Worm (Caenorhabditis elegans) whole organism, late embryonic: ENCODE measurements around the gene ugt-30.

Source experiments
- C08G9.2 ChIP-seq: sonication (generic microtip); optimal IDR thresholded peaks from 2 replicates; lab custom pipeline; 2016; ENCODE audit warnings: mild to moderate bottlenecking, missing genetic modification characterization, moderate library complexity, missing compliant biosample characterization
- C38D4.7 ChIP-seq: fragments of 200-800 bp; sonication (Bioruptor generic); optimal IDR thresholded peaks from 2 replicates; lab custom pipeline; 2018; ENCODE audit warnings: mild to moderate bottlenecking, missing genetic modification characterization, moderate library complexity, missing compliant biosample characterization
- K02D7.2 ChIP-seq: sonication (generic microtip); optimal IDR thresholded peaks from 2 replicates; lab custom pipeline; 2017; ENCODE audit warnings: mild to moderate bottlenecking, missing genetic modification characterization, missing compliant biosample characterization
- Y22D7AL.16 ChIP-seq: sonication (generic microtip); optimal IDR thresholded peaks from 2 replicates; lab custom pipeline; 2016; ENCODE audit warnings: missing genetic modification characterization, missing compliant biosample characterization
- ama-1 ChIP-seq: fragments of 150-350 bp; optimal IDR thresholded peaks from 2 replicates; lab custom pipeline; 2014
- ceh-14 ChIP-seq: sonication (generic microtip); optimal IDR thresholded peaks from 2 replicates; lab custom pipeline; 2016; ENCODE audit warnings: missing genotype, missing genetic modification characterization, missing compliant biosample characterization
- ceh-18 ChIP-seq: sonication (generic microtip); optimal IDR thresholded peaks from 2 replicates; lab custom pipeline; 2016; ENCODE audit warnings: missing genetic modification characterization, missing compliant biosample characterization
- ceh-2 ChIP-seq: sonication (generic microtip); optimal IDR thresholded peaks from 2 replicates; lab custom pipeline; 2016; ENCODE audit warnings: missing genotype, missing genetic modification characterization, missing compliant biosample characterization
- ceh-22 ChIP-seq: sonication (generic microtip); optimal IDR thresholded peaks from 2 replicates; lab custom pipeline; 2017; ENCODE audit warnings: missing biosample characterization, missing genetic modification characterization
- ceh-31 ChIP-seq: sonication (generic microtip); optimal IDR thresholded peaks from 2 replicates; lab custom pipeline; 2016; ENCODE audit warnings: missing genetic modification characterization, missing compliant biosample characterization
- ceh-34 ChIP-seq: sonication (generic microtip); optimal IDR thresholded peaks from 2 replicates; lab custom pipeline; 2016; ENCODE audit warnings: mild to moderate bottlenecking, missing genetic modification characterization, missing compliant biosample characterization
- ceh-45 ChIP-seq: fragments of 200-800 bp; sonication (Bioruptor generic); IDR thresholded peaks from 2 replicates; pipeline ENCODE4 v1.3.6; 2022; ENCODE audit warnings: missing genetic modification reagents, missing genetic modification characterization, missing compliant biosample characterization
- ceh-9 ChIP-seq: sonication (generic microtip); optimal IDR thresholded peaks from 2 replicates; lab custom pipeline; 2016; ENCODE audit warnings: mild to moderate bottlenecking, missing genetic modification characterization, inconsistent platforms, missing compliant biosample characterization
- che-1 ChIP-seq: sonication (generic microtip); optimal IDR thresholded peaks from 2 replicates; lab custom pipeline; 2016; ENCODE audit warnings: mild to moderate bottlenecking, missing genetic modification characterization, missing compliant biosample characterization
- dmd-4 ChIP-seq: sonication (generic microtip); optimal IDR thresholded peaks from 2 replicates; lab custom pipeline; 2016; ENCODE audit warnings: borderline replicate concordance, missing genetic modification characterization, missing compliant biosample characterization
- gmeb-2 ChIP-seq: sonication (generic microtip); optimal IDR thresholded peaks from 2 replicates; lab custom pipeline; 2016; ENCODE audit warnings: missing genetic modification characterization, inconsistent platforms, missing compliant biosample characterization
- hlh-13 ChIP-seq: fragments of 200-800 bp; sonication (Bioruptor generic); optimal IDR thresholded peaks from 2 replicates; lab custom pipeline; 2018; ENCODE audit warnings: mild to moderate bottlenecking, missing genetic modification characterization, missing compliant biosample characterization
- hlh-6 ChIP-seq: sonication (generic microtip); optimal IDR thresholded peaks from 2 replicates; lab custom pipeline; 2016; ENCODE audit warnings: missing genotype, missing genetic modification characterization, missing compliant biosample characterization
- lim-6 ChIP-seq: sonication (generic microtip); optimal IDR thresholded peaks from 2 replicates; lab custom pipeline; 2016; ENCODE audit warnings: missing genetic modification characterization, missing compliant biosample characterization
- madf-2 ChIP-seq: sonication (generic microtip); optimal IDR thresholded peaks from 2 replicates; lab custom pipeline; 2017; ENCODE audit warnings: missing genetic modification characterization, missing compliant biosample characterization
- mec-3 ChIP-seq: sonication (generic microtip); optimal IDR thresholded peaks from 2 replicates; lab custom pipeline; 2016; ENCODE audit warnings: borderline replicate concordance, missing genetic modification characterization, missing compliant biosample characterization
- nfya-1 ChIP-seq: sonication (generic microtip); optimal IDR thresholded peaks from 2 replicates; lab custom pipeline; 2017; ENCODE audit warnings: missing genetic modification characterization, mild to moderate bottlenecking, missing compliant biosample characterization, antibody characterized with exemption, moderate library complexity
- odd-2 ChIP-seq: sonication (generic microtip); optimal IDR thresholded peaks from 2 replicates; lab custom pipeline; 2017; ENCODE audit warnings: antibody characterized with exemption, mild to moderate bottlenecking, missing genetic modification characterization, missing compliant biosample characterization
- pag-3 ChIP-seq: sonication (generic microtip); optimal IDR thresholded peaks from 2 replicates; lab custom pipeline; 2016; ENCODE audit warnings: missing compliant biosample characterization, missing genetic modification characterization, borderline replicate concordance
- pax-1 ChIP-seq: fragments of 150-350 bp; optimal IDR thresholded peaks from 2 replicates; lab custom pipeline; 2014; ENCODE audit warnings: missing biosample characterization, missing genetic modification characterization
- pha-4 ChIP-seq: fragments of 150-350 bp; optimal IDR thresholded peaks from 2 replicates; lab custom pipeline; 2018; ENCODE audit warnings: missing biosample characterization, missing genetic modification reagents, missing genetic modification characterization
- pqm-1 ChIP-seq: sonication (generic microtip); optimal IDR thresholded peaks from 2 replicates; lab custom pipeline; 2016; ENCODE audit warnings: missing genetic modification characterization, missing compliant biosample characterization
- pros-1 ChIP-seq: fragments of 150-350 bp; optimal IDR thresholded peaks from 2 replicates; lab custom pipeline; 2014; ENCODE audit warnings: missing biosample characterization, missing genetic modification reagents, missing genetic modification characterization
- rnt-1 ChIP-seq: sonication (generic microtip); optimal IDR thresholded peaks from 2 replicates; lab custom pipeline; 2016; ENCODE audit warnings: missing genetic modification characterization, missing compliant biosample characterization
- sdc-2 ChIP-seq: sonication (generic microtip); optimal IDR thresholded peaks from 2 replicates; lab custom pipeline; 2016; ENCODE audit warnings: missing genotype, missing genetic modification characterization, missing compliant biosample characterization
- syd-9 ChIP-seq: sonication (generic microtip); optimal IDR thresholded peaks from 2 replicates; lab custom pipeline; 2016; ENCODE audit warnings: mild to moderate bottlenecking, missing genetic modification characterization, moderate library complexity, missing compliant biosample characterization
- tbx-7 ChIP-seq: sonication (generic microtip); optimal IDR thresholded peaks from 2 replicates; lab custom pipeline; 2016; ENCODE audit warnings: missing genotype, missing genetic modification characterization, missing compliant biosample characterization
- ztf-16 ChIP-seq: sonication (generic microtip); optimal IDR thresholded peaks from 2 replicates; lab custom pipeline; 2017; ENCODE audit warnings: missing genetic modification characterization, missing compliant biosample characterization

The ugt-30 gene

DNA sequence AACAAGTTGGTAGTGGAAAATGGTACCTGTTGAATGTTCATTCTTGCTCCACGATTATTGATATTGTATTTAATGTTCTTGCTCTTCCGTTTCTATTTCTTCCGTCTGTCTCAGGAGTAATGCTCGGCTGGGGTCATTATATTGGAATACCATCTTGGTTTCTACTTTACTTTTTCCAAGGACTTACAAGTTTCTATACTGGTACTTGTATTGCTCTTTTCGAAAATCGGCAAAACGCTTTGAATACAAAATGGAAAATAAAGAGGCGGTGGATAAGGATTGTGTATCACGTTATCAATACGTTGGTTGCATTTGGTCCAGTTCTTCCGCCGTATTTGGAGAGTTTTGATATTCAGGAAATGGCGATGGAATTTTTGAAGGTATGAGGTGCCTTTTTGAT is 26.9 kb upstream of the ugt-30 start:
- TF ChIP-seq ama-1 (lab: Kevin White, UChicago): no peak
- no peak for TF ChIP-seq ceh-2
- no peak for TF ChIP-seq ceh-45 (GFP tag; lab: Robert Waterston, UW)
- TF ChIP-seq ceh-34 (tag; lab: Kevin White, UChicago): no peak
- TF ChIP-seq, all 69 proteins: peak for 0

DNA sequence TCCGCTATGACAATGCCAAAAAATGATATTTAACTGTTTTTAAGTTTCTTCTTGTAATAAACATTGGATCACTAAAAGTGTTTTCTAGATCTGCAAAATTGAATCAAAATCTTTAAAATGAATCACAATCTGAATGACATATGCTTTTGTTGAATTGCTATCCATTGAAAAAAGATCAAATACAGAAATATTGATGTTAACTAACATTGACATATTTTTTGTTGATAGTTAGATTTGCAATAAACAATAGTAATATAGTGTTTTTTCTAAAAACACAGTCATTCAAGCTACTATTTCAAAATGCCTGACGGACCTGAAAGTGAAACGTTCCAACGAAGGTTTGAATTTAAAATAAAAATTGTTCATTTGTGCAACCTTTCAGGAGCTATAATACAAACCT is 25.6 kb upstream of the ugt-30 start, which contains the start of gene T09F5.2:
T09F5.2 (plus strand) TSS at position 301 of the 400 bp plus-strand sequence.
- no peak for TF ChIP-seq mec-3 (tag; lab: Kevin White, UChicago)
- TF ChIP-seq, all 69 proteins: peak for 0

ce11 chrV:15150176-15150575 is 25.1 kb upstream of the ugt-30 start:
- TF ChIP-seq sdc-2 (tag; lab: Kevin White, UChicago): no peak
- no peak for TF ChIP-seq pax-1 (tag; lab: Kevin White, UChicago)
- TF ChIP-seq ceh-22 (tag; lab: Kevin White, UChicago): no peak
- no peak for TF ChIP-seq Y22D7AL.16 (tag; lab: Kevin White, UChicago)
- TF ChIP-seq nfya-1 (tag; lab: Kevin White, UChicago): peak; percentile 69

DNA sequence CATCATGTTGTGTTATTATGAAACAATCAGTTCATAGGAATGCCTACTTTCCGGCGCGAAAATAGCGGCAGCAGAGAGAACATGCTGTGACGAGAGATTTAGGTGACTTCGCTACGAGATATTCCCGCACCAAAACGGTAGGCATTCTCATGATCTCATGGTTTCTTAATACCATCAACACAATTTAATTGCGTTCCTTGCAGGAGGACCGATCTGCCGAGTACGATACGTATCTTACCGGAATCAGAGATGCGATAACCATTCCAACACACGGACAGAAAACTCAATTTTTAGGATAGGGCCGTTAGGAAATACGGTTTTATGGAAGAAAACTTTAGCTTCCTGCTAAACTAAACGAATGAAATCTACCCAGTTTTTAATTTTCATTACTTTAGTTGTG is 23.7 kb upstream of the ugt-30 start, which contains the start of gene T09F5.1:
T09F5.1 (plus strand) TSS at position 301 of the 400 bp plus-strand sequence.
- TF ChIP-seq rnt-1 (tag; lab: Kevin White, UChicago) (peak; percentile 5), ama-1 (lab: Kevin White, UChicago) (no peak)

- TF ChIP-seq C08G9.2 (tag; lab: Kevin White, UChicago) (no peak), pag-3 (tag; lab: Kevin White, UChicago) (no peak), mec-3 (tag; lab: Kevin White, UChicago) (no peak), pros-1 (no peak), odd-2 (tag; lab: Kevin White, UChicago) (no peak), hlh-6 (tag; lab: Kevin White, UChicago) (no peak), ceh-9 (tag; lab: Kevin White, UChicago) (no peak), ztf-16 (tag; lab: Kevin White, UChicago) (no peak)
Observed at ce11 chrV:15147776-15148175, 22.7 kb upstream of the ugt-30 start, which contains the start of gene T09F5.20. TSS of gene T09F5.20 (minus strand) at chrV:15147876.

DNA sequence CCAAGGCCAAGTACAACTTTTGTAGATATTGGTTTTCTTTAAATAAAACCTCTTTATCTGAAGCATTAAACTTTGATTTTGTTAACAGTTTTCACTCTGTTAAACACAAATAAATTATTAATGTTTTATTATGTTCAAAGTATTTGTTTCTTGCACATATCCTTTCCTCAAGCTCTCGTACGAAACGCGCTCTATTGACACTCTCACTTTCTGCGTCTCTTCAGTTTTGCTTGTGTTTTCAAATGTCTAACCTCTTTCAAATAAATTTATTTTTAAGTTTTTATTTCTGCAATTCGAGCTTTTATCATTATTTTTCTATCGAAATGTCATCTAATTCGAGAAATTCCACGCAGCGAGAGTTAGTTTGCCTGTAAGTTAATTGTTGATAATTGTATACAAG is 18.7 kb upstream of the ugt-30 start, which contains the start of gene K08F9.4:
K08F9.4 (plus strand) TSS at position 222 of the 400 bp plus-strand sequence.
- TF ChIP-seq ceh-31 (peak; percentile 16), pax-1 (tag; lab: Kevin White, UChicago) (peak; percentile 54), ceh-18 (tag; lab: Kevin White, UChicago) (no peak)

DNA sequence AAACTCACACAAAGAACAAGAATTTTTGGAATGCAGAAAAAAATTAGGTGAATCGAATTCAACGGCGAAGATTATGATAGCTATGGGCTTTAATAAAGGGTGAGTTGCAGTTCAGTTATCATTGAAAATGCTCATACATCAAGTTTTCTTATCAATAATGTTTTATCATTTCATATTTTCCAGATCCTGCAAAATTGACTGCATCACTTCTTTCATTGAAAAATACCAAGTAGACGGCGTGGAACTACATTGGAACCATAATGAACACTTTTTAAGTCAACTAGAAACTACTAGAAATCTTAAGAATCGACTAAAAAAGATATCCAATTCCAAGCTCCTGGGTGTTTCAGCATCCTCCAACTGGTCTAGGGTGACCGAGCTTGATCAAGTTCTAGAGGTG is 18.2 kb upstream of the ugt-30 start, which contains the start of gene K08F9.1:
K08F9.1 (minus strand) TSS at position 101 of the 400 bp plus-strand sequence.
- TF ChIP-seq dmd-4 (tag; lab: Kevin White, UChicago): no peak
- TF ChIP-seq che-1 (tag; lab: Kevin White, UChicago): no peak
- no peak for TF ChIP-seq tbx-7
- TF ChIP-seq ceh-9 (tag; lab: Kevin White, UChicago): no peak
- no peak for TF ChIP-seq pag-3 (tag; lab: Kevin White, UChicago)
- no peak for TF ChIP-seq hlh-13 (GFP tag; lab: Kevin White, UChicago)
- TF ChIP-seq nfya-1 (tag; lab: Kevin White, UChicago): no peak
- no peak for TF ChIP-seq pqm-1 (tag; lab: Kevin White, UChicago)
- TF ChIP-seq gmeb-2: no peak
- no peak for TF ChIP-seq pha-4 (tag; lab: Kevin White, UChicago)

- no peak for TF ChIP-seq ceh-14
- no peak for TF ChIP-seq mec-3 (tag; lab: Kevin White, UChicago)
- TF ChIP-seq syd-9 (tag; lab: Kevin White, UChicago): no peak
- no peak for TF ChIP-seq K02D7.2 (tag; lab: Kevin White, UChicago)
- no peak for TF ChIP-seq madf-2
- no peak for TF ChIP-seq ceh-18 (tag; lab: Kevin White, UChicago)
- TF ChIP-seq pha-4 (tag; lab: Kevin White, UChicago): no peak
- TF ChIP-seq pag-3 (tag; lab: Kevin White, UChicago): no peak
- TF ChIP-seq C38D4.7: no peak
- no peak for TF ChIP-seq lim-6 (tag; lab: Kevin White, UChicago)
Observed at ce11 chrV:15140247-15140646, 15.2 kb upstream of the ugt-30 start, which contains the start of gene K08F9.3. TSS of gene K08F9.3 (plus strand) at chrV:15140547.
